Worm (Caenorhabditis elegans): Measurements from ENCODE around the gene erl-1.

DNA sequence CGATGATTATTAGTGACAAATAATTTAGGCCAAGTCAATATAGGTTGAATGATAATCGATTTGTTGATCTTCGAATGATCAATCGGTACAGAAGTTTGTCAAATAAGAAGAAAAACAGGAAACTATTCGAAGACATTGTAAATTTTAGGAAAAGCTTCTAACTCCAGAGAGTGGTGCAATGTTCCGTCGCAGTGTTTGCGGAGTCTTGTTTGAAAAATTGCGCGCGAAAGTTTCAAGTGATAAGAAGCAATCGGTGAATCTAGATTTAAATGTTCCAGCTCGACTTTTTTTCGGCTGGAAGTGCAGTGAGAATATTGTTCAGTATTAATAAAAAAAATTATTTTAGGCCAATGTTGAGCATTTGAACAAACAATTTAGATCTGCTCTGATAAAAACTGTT lies 47.0 kb downstream of the erl-1 start:
- TF ChIP-seq nhr-28 (tag; optimal IDR thresholded peaks at IDR 0.05) (no peak), elt-3 (tag; optimal IDR thresholded peaks at IDR 0.05) (no peak), nhr-12 (tag; optimal IDR thresholded peaks at IDR 0.05) (no peak)
